Worm (Caenorhabditis elegans) whole organism, L2 larva: ENCODE data around the gene ubh-3.

Experiments used
- ZK546.5 ChIP-seq: sonication (generic microtip); optimal IDR thresholded peaks from 2 replicates; lab custom pipeline; 2017; ENCODE audit warnings: missing biosample characterization, missing genetic modification characterization
- fos-1 ChIP-seq: fragments of 150-350 bp; optimal IDR thresholded peaks from 2 replicates; lab custom pipeline; 2014; ENCODE audit warnings: missing biosample characterization, missing genetic modification characterization
- nhr-11 ChIP-seq: fragments of 150-350 bp; optimal IDR thresholded peaks from 2 replicates; lab custom pipeline; 2014; ENCODE audit warnings: missing biosample characterization, missing genetic modification characterization
- nhr-12 ChIP-seq: fragments of 150-350 bp; optimal IDR thresholded peaks from 2 replicates; lab custom pipeline; 2014; ENCODE audit warnings: missing biosample characterization, missing genetic modification characterization
- ztf-11 ChIP-seq: sonication (generic microtip); optimal IDR thresholded peaks from 2 replicates; lab custom pipeline; 2017; ENCODE audit warnings: missing biosample characterization, missing genetic modification characterization

ce11 chrV:6514887-6515324 is 6.3 kb upstream of the ubh-3 start, which contains the start of gene dpy-11:
- no peak for TF ChIP-seq nhr-11 (tag; lab: Kevin White, UChicago)
- no peak for TF ChIP-seq ZK546.5 (tag; lab: Kevin White, UChicago)
- peak; percentile 36 for TF ChIP-seq fos-1 (tag; lab: Kevin White, UChicago)
- TF ChIP-seq nhr-12 (tag; lab: Kevin White, UChicago), result no peak
- no peak for TF ChIP-seq ztf-11 (tag; lab: Kevin White, UChicago)
